Worm (Caenorhabditis elegans) whole organism, L2 larva: ENCODE data around the gene C54D2.6.

ENCODE experiments used
- C34F6.9 ChIP-seq: fragments of 150-350 bp; optimal IDR thresholded peaks from 2 replicates; lab custom pipeline; 2014; ENCODE audit warnings: missing biosample characterization, missing genetic modification characterization
- F13H6.1 ChIP-seq: sonication (generic microtip); optimal IDR thresholded peaks from 2 replicates; lab custom pipeline; 2016; ENCODE audit warnings: missing genetic modification characterization, missing compliant biosample characterization
- R02D3.7 ChIP-seq: fragments of 150-350 bp; optimal IDR thresholded peaks from 2 replicates; lab custom pipeline; 2014; ENCODE audit warnings: missing biosample characterization, missing genetic modification characterization
- Y55F3AM.14 ChIP-seq: fragments of 200-800 bp; sonication (Bioruptor generic); optimal IDR thresholded peaks from 2 replicates; lab custom pipeline; 2018; ENCODE audit warnings: mild to moderate bottlenecking, missing genetic modification characterization, missing compliant biosample characterization
- ZK546.5 ChIP-seq: sonication (generic microtip); optimal IDR thresholded peaks from 2 replicates; lab custom pipeline; 2017; ENCODE audit warnings: missing biosample characterization, missing genetic modification characterization
- alr-1 ChIP-seq: fragments of 150-350 bp; optimal IDR thresholded peaks from 2 replicates; lab custom pipeline; 2014; ENCODE audit warnings: missing biosample characterization, missing genetic modification characterization
- aly-2 ChIP-seq: fragments of 150-350 bp; optimal IDR thresholded peaks from 2 replicates; lab custom pipeline; 2014; ENCODE audit warnings: missing biosample characterization, missing genetic modification characterization
- ama-1 ChIP-seq: fragments of 150-350 bp; optimal IDR thresholded peaks from 2 replicates; lab custom pipeline; 2018; ENCODE audit warnings: inconsistent platforms
- blmp-1 ChIP-seq: sonication (generic microtip); optimal IDR thresholded peaks from 2 replicates; lab custom pipeline; 2017; ENCODE audit warnings: missing genetic modification characterization, mild to moderate bottlenecking, missing compliant biosample characterization, antibody characterized with exemption, moderate library complexity; ENCODE audit not compliant: insufficient read depth
- ceh-16 ChIP-seq: fragments of 150-350 bp; optimal IDR thresholded peaks from 2 replicates; lab custom pipeline; 2014; ENCODE audit warnings: missing biosample characterization, missing genetic modification characterization
- ceh-82 ChIP-seq: fragments of 150-350 bp; optimal IDR thresholded peaks from 2 replicates; lab custom pipeline; 2014; ENCODE audit warnings: missing biosample characterization, missing genetic modification characterization
- crh-2 ChIP-seq: sonication (generic microtip); optimal IDR thresholded peaks from 2 replicates; lab custom pipeline; 2017; ENCODE audit warnings: missing biosample characterization, missing genetic modification characterization
- dmd-4 ChIP-seq: sonication (generic microtip); optimal IDR thresholded peaks from 2 replicates; lab custom pipeline; 2017; ENCODE audit warnings: missing biosample characterization, missing genetic modification characterization
- egl-27 ChIP-seq: sonication (generic microtip); optimal IDR thresholded peaks from 3 replicates; lab custom pipeline; 2017; ENCODE audit warnings: missing biosample characterization, missing genetic modification reagents, missing genetic modification characterization
- elt-1 ChIP-seq: fragments of 150-350 bp; optimal IDR thresholded peaks from 2 replicates; lab custom pipeline; 2014; ENCODE audit warnings: missing biosample characterization, missing genetic modification characterization
- elt-3 ChIP-seq: sonication (generic microtip); optimal IDR thresholded peaks from 2 replicates; lab custom pipeline; 2017; ENCODE audit warnings: missing biosample characterization, missing genetic modification characterization
- fos-1 ChIP-seq: fragments of 150-350 bp; optimal IDR thresholded peaks from 2 replicates; lab custom pipeline; 2014; ENCODE audit warnings: missing biosample characterization, missing genetic modification characterization
- gmeb-1 ChIP-seq: fragments of 150-350 bp; optimal IDR thresholded peaks from 2 replicates; lab custom pipeline; 2014; ENCODE audit warnings: missing biosample characterization, missing genetic modification characterization
- lin-11 ChIP-seq: fragments of 150-350 bp; sonication (generic microtip); optimal IDR thresholded peaks from 2 replicates; lab custom pipeline; 2014; ENCODE audit warnings: missing biosample characterization, missing genetic modification characterization, inconsistent platforms, mixed read lengths
- lin-13 ChIP-seq: fragments of 150-350 bp; optimal IDR thresholded peaks from 2 replicates; lab custom pipeline; 2014; ENCODE audit warnings: missing biosample characterization, missing genetic modification reagents, missing genetic modification characterization
- lin-39 ChIP-seq: fragments of 150-350 bp; optimal IDR thresholded peaks from 2 replicates; lab custom pipeline; 2014; ENCODE audit warnings: missing biosample characterization, missing genetic modification reagents, missing genetic modification characterization
- lsy-2 ChIP-seq, 2 experiments: fragments of 150-350 bp in 1 of 2; sonication (generic microtip) in 1 of 2; optimal IDR thresholded peaks; 2 replicates each; lab custom pipeline; 2014 to 2017; ENCODE audit warnings: missing biosample characterization in 2 of 2, missing genetic modification characterization in 2 of 2
- mab-5 ChIP-seq: fragments of 150-350 bp; optimal IDR thresholded peaks from 2 replicates; lab custom pipeline; 2014; ENCODE audit warnings: missing biosample characterization, missing genetic modification characterization
- mbf-1 ChIP-seq: sonication (generic microtip); optimal IDR thresholded peaks from 2 replicates; lab custom pipeline; 2017; ENCODE audit warnings: missing biosample characterization, missing genetic modification characterization
- mdl-1 ChIP-seq, 2 experiments: fragments of 150-350 bp in 1 of 2; sonication (generic microtip) in 1 of 2; optimal IDR thresholded peaks; 2 replicates each; lab custom pipeline; 2017; ENCODE audit warnings: missing biosample characterization in 2 of 2, missing genetic modification characterization in 2 of 2
- nhr-10 ChIP-seq: sonication (generic microtip); optimal IDR thresholded peaks from 2 replicates; lab custom pipeline; 2017; ENCODE audit warnings: missing biosample characterization, missing genetic modification characterization
- nhr-11 ChIP-seq: fragments of 150-350 bp; optimal IDR thresholded peaks from 2 replicates; lab custom pipeline; 2014; ENCODE audit warnings: missing biosample characterization, missing genetic modification characterization
- nhr-12 ChIP-seq: fragments of 150-350 bp; optimal IDR thresholded peaks from 2 replicates; lab custom pipeline; 2014; ENCODE audit warnings: missing biosample characterization, missing genetic modification characterization
- nhr-129 ChIP-seq: fragments of 150-350 bp; optimal IDR thresholded peaks from 2 replicates; lab custom pipeline; 2014; ENCODE audit warnings: missing biosample characterization, missing genetic modification characterization
- nhr-21 ChIP-seq: fragments of 150-350 bp; optimal IDR thresholded peaks from 2 replicates; lab custom pipeline; 2014; ENCODE audit warnings: missing biosample characterization, missing genetic modification characterization
- nhr-23 ChIP-seq: fragments of 150-350 bp; optimal IDR thresholded peaks from 2 replicates; lab custom pipeline; 2014; ENCODE audit warnings: missing biosample characterization, missing genetic modification reagents, missing genetic modification characterization
- nhr-237 ChIP-seq: fragments of 150-350 bp; optimal IDR thresholded peaks from 2 replicates; lab custom pipeline; 2014; ENCODE audit warnings: missing biosample characterization, missing genetic modification characterization
- nhr-25 ChIP-seq: fragments of 150-350 bp; sonication (generic microtip); optimal IDR thresholded peaks from 3 replicates; lab custom pipeline; 2014; ENCODE audit warnings: missing biosample characterization, missing genetic modification characterization
- nhr-6 ChIP-seq: fragments of 150-350 bp; optimal IDR thresholded peaks from 2 replicates; lab custom pipeline; 2014; ENCODE audit warnings: missing biosample characterization, missing genetic modification characterization
- nhr-77 ChIP-seq: fragments of 150-350 bp; optimal IDR thresholded peaks from 2 replicates; lab custom pipeline; 2014; ENCODE audit warnings: missing biosample characterization, missing genetic modification characterization
- peb-1 ChIP-seq: fragments of 150-350 bp; optimal IDR thresholded peaks from 2 replicates; lab custom pipeline; 2014; ENCODE audit warnings: missing biosample characterization, missing genetic modification characterization
- sem-4 ChIP-seq: fragments of 150-350 bp; optimal IDR thresholded peaks from 2 replicates; lab custom pipeline; 2014; ENCODE audit warnings: missing biosample characterization, missing genetic modification reagents, missing genetic modification characterization
- skn-1 ChIP-seq: sonication (generic microtip); optimal IDR thresholded peaks from 2 replicates; lab custom pipeline; 2017; ENCODE audit warnings: missing biosample characterization, missing genetic modification characterization
- sma-3 ChIP-seq: sonication (generic microtip); optimal IDR thresholded peaks from 2 replicates; lab custom pipeline; 2016; ENCODE audit warnings: missing genetic modification reagents, missing genetic modification characterization, missing compliant biosample characterization
- sma-9 ChIP-seq, 2 experiments: fragments of 150-350 bp in 1 of 2; sonication (generic microtip) in 1 of 2; optimal IDR thresholded peaks; 2 replicates each; lab custom pipeline; 2014 to 2016; ENCODE audit warnings: missing genetic modification characterization in 2 of 2, mild to moderate bottlenecking in 1 of 2, missing biosample characterization in 1 of 2, missing compliant biosample characterization in 1 of 2, missing genetic modification reagents in 1 of 2, moderate library complexity in 1 of 2
- snpc-4 ChIP-seq: fragments of 150-350 bp; optimal IDR thresholded peaks from 2 replicates; lab custom pipeline; 2014; ENCODE audit warnings: missing biosample characterization, missing genetic modification characterization
- unc-39 ChIP-seq: fragments of 150-350 bp; optimal IDR thresholded peaks from 2 replicates; lab custom pipeline; 2014; ENCODE audit warnings: missing biosample characterization, missing genetic modification characterization
- unc-55 ChIP-seq: fragments of 150-350 bp; sonication (generic microtip); optimal IDR thresholded peaks from 3 replicates; lab custom pipeline; 2014; ENCODE audit warnings: missing biosample characterization, missing genetic modification reagents, missing genetic modification characterization
- unc-62 ChIP-seq: fragments of 150-350 bp; optimal IDR thresholded peaks from 2 replicates; lab custom pipeline; 2014; ENCODE audit warnings: missing biosample characterization, missing genetic modification reagents, missing genetic modification characterization
- zag-1 ChIP-seq: fragments of 150-350 bp; optimal IDR thresholded peaks from 2 replicates; lab custom pipeline; 2014; ENCODE audit warnings: missing biosample characterization, missing genetic modification characterization
- ztf-1 ChIP-seq: fragments of 200-800 bp; sonication (Bioruptor generic); conservative IDR thresholded peaks from 2 replicates; pipeline ENCODE4 v1.3.6; 2022; ENCODE audit warnings: missing genetic modification characterization, missing compliant biosample characterization
- ztf-11 ChIP-seq: sonication (generic microtip); optimal IDR thresholded peaks from 2 replicates; lab custom pipeline; 2017; ENCODE audit warnings: missing biosample characterization, missing genetic modification characterization
- ztf-4 ChIP-seq: fragments of 150-350 bp; optimal IDR thresholded peaks from 2 replicates; lab custom pipeline; 2014; ENCODE audit warnings: missing biosample characterization, missing genetic modification characterization

Gene C54D2.6

DNA sequence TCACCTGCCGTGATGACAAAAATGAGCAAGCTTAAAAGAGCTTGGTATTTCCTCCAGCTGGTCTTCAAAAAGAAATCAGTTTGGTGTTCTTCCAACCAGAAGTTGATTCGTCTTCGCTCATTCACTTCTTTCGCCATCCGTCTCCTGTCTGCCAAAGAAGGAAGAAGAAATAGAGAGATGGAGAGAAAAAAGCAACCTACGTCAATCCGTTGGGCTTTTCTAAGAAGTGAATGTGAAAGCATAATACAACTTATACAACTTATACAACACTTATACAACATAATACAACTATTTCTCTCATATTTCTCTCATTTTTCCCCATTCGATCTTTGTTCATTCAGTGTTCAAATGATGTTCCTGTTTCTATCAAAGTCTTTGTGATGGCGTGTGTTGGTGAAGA lies 36.3 kb downstream of the C54D2.6 start:
- TF ChIP-seq ztf-4 (tag; lab: Kevin White, UChicago): no peak
- TF ChIP-seq nhr-77 (tag; lab: Kevin White, UChicago): no peak
- TF ChIP-seq aly-2 (tag; lab: Kevin White, UChicago): no peak
- TF ChIP-seq unc-62 (GFP tag; lab: Kevin White, UChicago): no peak
- no peak for TF ChIP-seq nhr-10
- no peak for TF ChIP-seq ztf-11 (tag; lab: Kevin White, UChicago)
- no peak for TF ChIP-seq nhr-25
- no peak for TF ChIP-seq lin-39 (tag; lab: Kevin White, UChicago)
- no peak for TF ChIP-seq F13H6.1
- peak; percentile 34 for TF ChIP-seq nhr-6 (tag; lab: Kevin White, UChicago)
- TF ChIP-seq nhr-129 (tag; lab: Kevin White, UChicago): peak; percentile 9
- no peak for TF ChIP-seq lin-11 (tag; lab: Kevin White, UChicago)
- peak in 1 of 2 experiments; percentile 33 for TF ChIP-seq lsy-2 (tag; optimal IDR thresholded peaks at IDR 0.05; lab: Kevin White, UChicago)
- TF ChIP-seq elt-1 (tag; lab: Kevin White, UChicago): no peak
- TF ChIP-seq crh-2 (tag; lab: Kevin White, UChicago): peak; percentile 46
- TF ChIP-seq nhr-11 (tag; lab: Kevin White, UChicago): no peak
- peak; percentile 22 for TF ChIP-seq unc-55 (GFP tag; lab: Kevin White, UChicago)
- peak; percentile 25 for TF ChIP-seq C34F6.9 (tag; lab: Kevin White, UChicago)
- TF ChIP-seq alr-1 (tag; lab: Kevin White, UChicago): no peak
- no peak for TF ChIP-seq egl-27 (tag; lab: Kevin White, UChicago)
- no peak for TF ChIP-seq ztf-1 (GFP tag; lab: Robert Waterston, UW)
- TF ChIP-seq ceh-16 (tag; lab: Kevin White, UChicago): no peak
- TF ChIP-seq sem-4 (tag; lab: Kevin White, UChicago): no peak
- TF ChIP-seq blmp-1 (tag; lab: Kevin White, UChicago): no peak
- no peak for TF ChIP-seq fos-1 (tag; lab: Kevin White, UChicago)
- TF ChIP-seq nhr-23: no peak
- peak; percentile 69 for TF ChIP-seq sma-9 (GFP tag; optimal IDR thresholded peaks at IDR 0.05; lab: Kevin White, UChicago)
- TF ChIP-seq sma-9 (tag; optimal IDR thresholded peaks at IDR 0.05; lab: Kevin White, UChicago): no peak
- TF ChIP-seq snpc-4: no peak
- no peak for TF ChIP-seq peb-1
- no peak for TF ChIP-seq zag-1 (tag; lab: Kevin White, UChicago)
- no peak for TF ChIP-seq ama-1 (lab: Kevin White, UChicago)
- no peak for TF ChIP-seq skn-1
- no peak for TF ChIP-seq mbf-1
- no peak for TF ChIP-seq unc-39 (tag; lab: Kevin White, UChicago)
- no peak for TF ChIP-seq gmeb-1 (tag; lab: Kevin White, UChicago)
- TF ChIP-seq mab-5 (tag; lab: Kevin White, UChicago): no peak
- no peak for TF ChIP-seq nhr-237 (tag; lab: Kevin White, UChicago)
- no peak for TF ChIP-seq sma-3 (GFP tag; lab: Kevin White, UChicago)
- peak; percentile 30 for TF ChIP-seq lin-13 (GFP tag; lab: Kevin White, UChicago)
- no peak for TF ChIP-seq Y55F3AM.14
- no peak for TF ChIP-seq dmd-4 (tag; lab: Kevin White, UChicago)
- TF ChIP-seq R02D3.7 (tag; lab: Kevin White, UChicago): no peak
- TF ChIP-seq nhr-21: peak; percentile 41
- no peak for TF ChIP-seq elt-3 (tag; lab: Kevin White, UChicago)
- TF ChIP-seq ZK546.5 (tag; lab: Kevin White, UChicago): no peak
- TF ChIP-seq ceh-82 (tag; lab: Kevin White, UChicago): no peak
- no peak for TF ChIP-seq mdl-1 (tag; optimal IDR thresholded peaks at IDR 0.05; lab: Kevin White, UChicago)
- no peak for TF ChIP-seq nhr-12 (tag; lab: Kevin White, UChicago)
- TF ChIP-seq, all 48 proteins: peak for 9
